Worm (Caenorhabditis elegans): ENCODE data around the gene dap-3.

DNA sequence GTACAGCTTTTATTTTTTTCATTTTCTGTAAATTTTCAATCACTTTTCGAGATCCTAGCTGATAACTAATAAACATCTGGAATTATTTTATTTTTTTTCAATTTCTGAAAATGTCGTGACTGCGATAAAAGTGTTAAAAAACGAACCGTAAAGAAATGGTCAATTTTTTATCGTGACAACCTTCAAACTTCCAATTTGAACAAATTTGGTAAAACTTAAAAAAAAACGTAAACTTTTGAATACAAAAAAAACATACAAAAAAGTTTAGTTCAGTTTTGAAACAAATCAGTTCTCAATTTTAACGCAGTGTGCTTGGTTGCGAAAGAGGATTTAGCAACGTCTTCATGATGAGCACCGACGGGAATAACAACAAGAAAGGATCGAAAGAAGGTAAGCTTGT lies 9.0 kb upstream of the dap-3 start, which contains the start of gene C06A1.3:
- TF ChIP-seq hmbx-1 (tag; optimal IDR thresholded peaks at IDR 0.05) (no peak), F13C5.2 (tag; optimal IDR thresholded peaks at IDR 0.05) (no peak), pes-1 (GFP tag; IDR thresholded peaks at IDR 0.05) (no peak), sea-1 (GFP tag; conservative IDR thresholded peaks at IDR 0.05) (no peak)
